Fruit fly (Drosophila melanogaster): Measurements from ENCODE around the gene ase.

The ase gene

DNA sequence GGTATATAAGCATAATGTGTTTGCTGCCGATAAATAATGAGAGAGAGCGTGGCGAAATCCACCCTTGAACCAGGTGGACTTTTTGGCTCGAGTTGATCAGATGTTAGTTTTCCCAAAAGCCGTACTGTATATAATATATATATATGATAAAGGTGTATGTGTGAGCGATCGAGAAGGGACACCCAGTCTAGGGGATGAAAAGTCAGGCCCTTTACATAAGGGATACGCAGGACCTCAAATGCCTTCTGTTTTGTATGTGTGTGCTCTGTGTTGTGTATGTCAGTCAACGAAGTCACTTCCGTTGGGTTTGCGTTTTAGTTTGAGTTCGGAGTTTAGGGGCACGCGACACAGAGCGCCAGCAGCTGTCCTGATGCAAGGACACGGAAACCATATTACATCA, at the start of gene ase:
Gene ase, plus strand, starts transcription at position 301 of the 400 bp plus-strand sequence.
- TF ChIP-seq Myc (optimal IDR thresholded peaks at IDR 0.05): no peak
- no peak for TF ChIP-seq insv (optimal IDR thresholded peaks at IDR 0.05)
- TF ChIP-seq psq (optimal IDR thresholded peaks at IDR 0.05): no peak
- TF ChIP-seq Sin3A (optimal IDR thresholded peaks at IDR 0.05): no peak
- no peak for TF ChIP-seq ttk (optimal IDR thresholded peaks at IDR 0.05)
- TF ChIP-seq h (optimal IDR thresholded peaks at IDR 0.05): no peak

DNA sequence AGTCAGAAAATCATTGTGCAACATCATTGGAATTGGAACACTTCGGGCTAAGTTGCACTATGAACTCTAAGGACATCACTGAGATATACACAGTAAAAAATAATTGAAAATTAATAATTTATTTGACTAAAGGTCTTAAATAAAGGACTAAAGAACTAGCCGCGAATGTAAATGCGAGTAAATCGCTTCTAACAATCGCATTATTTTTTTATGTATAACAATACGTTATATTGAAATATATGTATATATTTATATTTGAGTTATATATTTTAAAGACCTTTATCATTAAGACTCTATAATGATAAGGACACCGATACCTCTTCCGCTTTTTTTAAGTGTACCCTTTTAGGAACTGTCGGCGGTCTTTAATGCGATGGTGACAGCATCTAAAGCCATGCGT, 46.2 kb upstream of the ase start:
- TF ChIP-seq h (optimal IDR thresholded peaks at IDR 0.05) (no peak), Myc (optimal IDR thresholded peaks at IDR 0.05) (no peak), insv (optimal IDR thresholded peaks at IDR 0.05) (no peak), Sin3A (optimal IDR thresholded peaks at IDR 0.05) (no peak), psq (optimal IDR thresholded peaks at IDR 0.05) (no peak), ttk (optimal IDR thresholded peaks at IDR 0.05) (no peak)

DNA sequence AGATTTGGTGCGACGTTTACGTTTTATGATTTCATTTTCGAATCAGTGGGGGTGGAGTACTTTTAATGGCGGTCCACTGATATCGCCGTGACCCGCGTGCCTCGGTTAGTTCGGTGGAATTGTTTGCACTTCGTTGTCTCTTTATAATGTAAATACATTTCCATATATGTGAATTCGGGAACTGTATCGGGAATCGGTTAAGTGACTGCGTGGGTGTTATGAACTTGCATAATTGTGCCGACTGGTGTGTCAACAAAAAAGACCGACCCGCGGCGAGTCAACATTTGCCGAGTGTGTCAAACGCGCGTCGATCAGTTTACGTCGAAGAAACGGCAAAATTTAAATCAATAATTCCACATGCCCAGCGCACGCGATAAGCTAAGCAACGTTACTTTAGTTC, 37.2 kb upstream of the ase start:
- TF ChIP-seq psq (optimal IDR thresholded peaks at IDR 0.05): no peak
- TF ChIP-seq Myc (optimal IDR thresholded peaks at IDR 0.05): no peak
- TF ChIP-seq h (optimal IDR thresholded peaks at IDR 0.05): no peak
- TF ChIP-seq ttk (optimal IDR thresholded peaks at IDR 0.05): no peak

DNA sequence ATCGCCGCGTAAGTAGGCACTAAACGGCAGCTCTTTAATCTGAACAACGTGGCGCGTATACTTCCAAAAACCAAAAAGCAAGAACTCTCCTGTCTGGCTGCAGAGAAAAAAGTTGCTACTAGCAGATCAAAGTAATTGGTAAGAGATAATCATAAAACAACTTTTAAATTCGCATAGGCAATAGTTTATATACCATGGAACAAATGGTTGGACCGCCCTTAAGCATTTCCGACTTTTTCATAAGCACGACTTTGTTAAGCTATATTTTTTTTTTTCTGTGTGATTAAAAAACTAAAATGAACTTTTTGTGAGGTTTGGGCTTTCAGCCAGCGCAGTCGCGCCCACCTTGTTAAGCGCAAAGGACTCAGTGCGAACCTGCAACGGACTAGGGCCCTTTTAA, 35.0 kb upstream of the ase start:
- TF ChIP-seq ttk (optimal IDR thresholded peaks at IDR 0.05) (no peak), Sin3A (optimal IDR thresholded peaks at IDR 0.05) (no peak), Myc (optimal IDR thresholded peaks at IDR 0.05) (no peak), psq (optimal IDR thresholded peaks at IDR 0.05) (no peak)

DNA sequence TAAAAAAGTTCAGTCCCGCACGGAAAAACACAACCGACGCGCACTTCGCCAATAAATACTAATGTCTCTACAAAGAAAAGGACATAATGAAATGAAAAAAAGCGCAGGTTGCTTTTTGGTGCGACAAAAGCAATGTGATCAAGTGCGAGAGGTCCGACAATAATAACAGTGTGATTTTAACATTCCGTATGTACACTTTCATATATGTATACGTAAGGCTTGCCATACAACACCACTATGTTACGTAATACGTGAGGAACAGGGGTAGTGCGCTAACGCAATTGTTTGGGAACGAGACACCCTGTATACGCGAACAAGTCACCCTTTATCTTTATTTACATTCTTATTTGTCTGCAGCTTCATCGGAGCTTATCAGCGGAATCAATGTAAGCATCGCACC, 32.4 kb upstream of the ase start:
- TF ChIP-seq ttk (optimal IDR thresholded peaks at IDR 0.05) (no peak), Sin3A (optimal IDR thresholded peaks at IDR 0.05) (no peak), psq (optimal IDR thresholded peaks at IDR 0.05) (no peak), insv (optimal IDR thresholded peaks at IDR 0.05) (no peak), Myc (optimal IDR thresholded peaks at IDR 0.05) (no peak), h (optimal IDR thresholded peaks at IDR 0.05) (no peak)

DNA sequence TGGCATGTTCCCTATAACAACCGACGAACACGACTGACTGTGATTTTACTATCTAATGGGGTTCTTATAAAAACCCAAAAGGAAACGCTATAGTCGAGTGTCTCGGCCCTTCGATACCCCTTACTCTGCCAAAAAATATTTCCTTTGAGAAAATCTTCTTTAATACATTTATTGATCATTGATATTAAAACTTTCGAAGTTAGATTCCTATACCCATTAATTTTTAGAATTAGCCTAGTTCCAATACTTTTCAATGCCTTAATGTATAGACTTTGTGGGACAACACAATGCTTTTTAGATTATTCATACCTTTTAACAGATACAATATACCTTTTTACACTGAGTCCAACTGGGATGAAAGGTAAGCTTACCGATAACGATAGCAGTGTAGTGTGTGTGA, 23.1 kb upstream of the ase start, which contains the start of gene Pgcl:
Gene Pgcl, minus strand, starts transcription at position 45 of the 400 bp plus-strand sequence.
- TF ChIP-seq insv (optimal IDR thresholded peaks at IDR 0.05): no peak
- TF ChIP-seq psq (optimal IDR thresholded peaks at IDR 0.05): no peak
- no peak for TF ChIP-seq h (optimal IDR thresholded peaks at IDR 0.05)
- TF ChIP-seq ttk (optimal IDR thresholded peaks at IDR 0.05): no peak
- no peak for TF ChIP-seq Myc (optimal IDR thresholded peaks at IDR 0.05)

DNA sequence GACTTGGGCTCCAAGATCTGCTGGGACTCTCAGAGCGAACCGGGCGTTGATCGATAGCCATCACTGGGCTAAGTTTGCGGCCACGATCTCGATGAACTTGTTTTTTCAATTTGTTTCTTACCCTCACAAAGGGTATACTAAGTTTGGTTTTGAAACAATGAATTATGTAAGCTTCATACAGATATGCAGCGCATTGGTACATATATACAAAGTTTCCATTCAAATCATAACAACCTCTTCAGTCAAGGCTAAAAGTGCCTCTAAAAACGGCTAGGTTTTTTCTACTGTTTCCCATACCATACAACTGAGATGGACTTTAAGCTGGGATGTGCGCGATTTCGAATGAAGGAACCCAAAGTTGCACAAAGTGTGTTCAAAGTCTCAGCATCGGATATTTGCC, 19.3 kb upstream of the ase start:
- TF ChIP-seq Sin3A (optimal IDR thresholded peaks at IDR 0.05) (no peak), insv (optimal IDR thresholded peaks at IDR 0.05) (no peak), h (optimal IDR thresholded peaks at IDR 0.05) (no peak), ttk (optimal IDR thresholded peaks at IDR 0.05) (no peak), psq (optimal IDR thresholded peaks at IDR 0.05) (no peak), Myc (optimal IDR thresholded peaks at IDR 0.05) (no peak)

DNA sequence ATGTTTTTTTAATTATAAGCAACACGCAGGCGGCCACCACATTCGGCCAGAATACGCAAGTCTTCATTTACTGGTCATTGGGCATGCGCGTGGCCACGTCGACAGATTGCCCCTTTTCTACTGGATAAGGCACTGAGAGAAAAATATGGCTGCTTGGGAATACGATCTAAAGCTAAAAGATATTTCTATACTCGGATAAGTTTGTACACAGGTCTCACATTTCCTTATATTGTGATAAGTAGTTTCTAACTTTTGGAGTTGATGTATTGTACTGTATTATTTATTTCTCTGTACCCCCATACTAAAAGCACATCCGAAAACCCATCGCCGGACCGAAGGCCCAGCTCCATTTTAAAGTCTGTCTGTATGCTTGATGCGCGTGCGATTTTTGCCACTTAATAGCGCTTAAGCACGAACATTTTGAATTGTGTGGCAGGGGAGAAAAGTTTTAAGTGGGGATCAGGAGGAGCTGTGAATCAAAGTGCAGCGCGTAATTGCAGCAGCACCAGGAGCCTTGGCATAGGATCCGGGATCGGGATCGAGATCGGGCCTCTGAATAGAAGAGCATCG, 16.5 kb upstream of the ase start:
- no peak for TF ChIP-seq Myc (optimal IDR thresholded peaks at IDR 0.05)
- TF ChIP-seq Sin3A (optimal IDR thresholded peaks at IDR 0.05): no peak

DNA sequence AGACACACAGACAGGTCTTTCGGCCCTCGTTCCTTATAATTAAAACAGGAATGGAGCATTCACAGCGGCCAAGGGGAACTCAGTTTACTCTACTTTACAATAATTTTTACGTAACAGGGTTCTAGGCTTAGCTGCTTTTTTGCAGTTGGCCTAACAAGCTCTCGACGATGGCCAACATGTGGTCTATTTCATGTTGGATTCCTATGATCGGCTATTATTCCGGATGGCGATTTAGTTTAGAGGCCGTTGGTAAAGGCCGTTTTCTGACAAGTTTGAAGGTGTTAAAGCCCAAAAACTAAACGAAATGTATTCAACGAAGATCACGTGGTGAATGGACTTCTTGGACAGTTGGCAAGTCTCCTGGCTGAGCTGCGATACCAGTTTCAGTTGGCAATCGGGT, 14.5 kb upstream of the ase start:
- TF ChIP-seq psq (optimal IDR thresholded peaks at IDR 0.05) (no peak), ttk (optimal IDR thresholded peaks at IDR 0.05) (no peak)

DNA sequence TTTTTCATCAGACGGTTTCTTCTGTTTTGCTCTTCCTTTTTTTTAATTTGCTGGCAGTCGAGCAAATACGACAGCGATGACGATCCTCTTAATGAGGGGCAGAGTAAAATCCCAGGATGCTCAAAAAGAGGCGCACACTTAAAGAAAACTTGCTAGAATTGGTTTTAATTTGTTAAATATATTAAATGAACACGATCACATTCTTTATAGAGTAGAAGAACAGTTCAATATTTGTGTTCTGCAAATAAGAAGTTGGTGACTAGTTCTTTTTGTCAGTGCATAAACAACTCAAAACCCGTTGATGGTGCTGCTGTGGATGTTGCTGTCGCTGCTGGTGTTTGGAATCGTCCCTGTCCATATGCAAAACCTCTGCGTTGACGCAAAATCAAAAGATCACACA, 12.3 kb upstream of the ase start:
- TF ChIP-seq h (optimal IDR thresholded peaks at IDR 0.05): no peak
- TF ChIP-seq insv (optimal IDR thresholded peaks at IDR 0.05): no peak
- no peak for TF ChIP-seq ttk (optimal IDR thresholded peaks at IDR 0.05)
- TF ChIP-seq psq (optimal IDR thresholded peaks at IDR 0.05): no peak
- no peak for TF ChIP-seq Myc (optimal IDR thresholded peaks at IDR 0.05)
- TF ChIP-seq Sin3A (optimal IDR thresholded peaks at IDR 0.05): no peak

DNA sequence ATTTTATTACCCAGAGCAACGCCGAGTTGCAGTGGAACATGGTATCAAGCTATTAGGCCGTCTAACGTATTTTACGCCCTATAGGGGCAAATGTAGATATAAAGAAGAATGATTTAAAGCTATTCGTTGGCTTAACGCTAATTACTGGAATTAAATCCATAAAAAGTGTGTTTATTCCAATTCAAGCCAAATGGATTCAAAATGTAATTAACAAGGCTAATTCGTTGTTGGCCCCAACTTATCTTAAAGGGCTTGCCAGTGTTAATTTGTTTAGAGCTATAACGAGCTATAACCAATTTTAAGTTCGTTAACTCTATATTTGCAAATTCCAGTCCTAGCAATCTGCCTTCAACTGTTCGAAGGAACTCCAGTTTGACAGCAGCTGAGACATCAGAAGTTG, 11.6 kb upstream of the ase start:
- TF ChIP-seq psq (optimal IDR thresholded peaks at IDR 0.05) (no peak), h (optimal IDR thresholded peaks at IDR 0.05) (no peak), insv (optimal IDR thresholded peaks at IDR 0.05) (no peak), Myc (optimal IDR thresholded peaks at IDR 0.05) (no peak), Sin3A (optimal IDR thresholded peaks at IDR 0.05) (no peak), ttk (optimal IDR thresholded peaks at IDR 0.05) (no peak)

DNA sequence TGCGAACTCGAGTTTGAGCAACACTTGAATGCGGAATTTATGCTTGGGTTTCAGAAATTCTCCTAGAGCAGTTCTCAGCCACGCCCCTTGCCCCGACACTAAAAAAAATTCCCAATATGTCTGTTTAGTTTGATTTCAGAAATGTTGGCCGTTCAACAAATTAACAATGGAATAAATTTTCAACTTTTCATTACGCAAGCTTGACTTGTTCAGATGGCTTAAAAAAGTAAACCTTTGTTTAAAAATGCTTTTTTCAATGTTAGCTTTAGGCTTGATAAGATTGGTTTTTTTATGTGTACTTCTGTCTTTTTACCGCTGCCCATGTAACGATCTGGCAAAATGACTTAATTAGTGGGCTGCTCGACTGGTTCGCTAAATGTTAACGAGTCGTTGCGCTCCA, 7.8 kb upstream of the ase start:
- TF ChIP-seq ttk (optimal IDR thresholded peaks at IDR 0.05) (no peak), insv (optimal IDR thresholded peaks at IDR 0.05) (no peak), psq (optimal IDR thresholded peaks at IDR 0.05) (no peak), Myc (optimal IDR thresholded peaks at IDR 0.05) (no peak), Sin3A (optimal IDR thresholded peaks at IDR 0.05) (no peak), h (optimal IDR thresholded peaks at IDR 0.05) (no peak)

DNA sequence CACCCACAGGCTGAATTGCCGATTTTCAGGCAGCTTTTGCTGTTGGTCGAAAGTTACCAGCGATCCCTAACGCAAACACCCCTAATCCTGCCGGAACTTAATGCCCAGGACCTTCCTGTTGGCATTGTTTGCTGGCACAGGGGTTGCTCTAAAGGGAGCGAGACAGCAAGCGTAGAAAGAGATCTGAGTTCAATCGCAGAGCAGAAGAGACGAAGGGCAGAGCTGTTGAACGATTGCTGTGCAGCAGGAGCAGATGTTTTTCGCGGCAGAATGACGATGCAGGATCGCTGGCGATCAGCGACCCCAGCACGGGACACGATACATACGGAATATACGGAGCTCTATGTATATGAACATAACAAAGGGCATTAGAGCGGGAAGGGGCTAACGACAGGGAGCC, 3.6 kb upstream of the ase start:
- TF ChIP-seq insv (optimal IDR thresholded peaks at IDR 0.05): no peak
- TF ChIP-seq psq (optimal IDR thresholded peaks at IDR 0.05): no peak
- TF ChIP-seq h (optimal IDR thresholded peaks at IDR 0.05): no peak
- TF ChIP-seq ttk (optimal IDR thresholded peaks at IDR 0.05): no peak
- no peak for TF ChIP-seq Sin3A (optimal IDR thresholded peaks at IDR 0.05)
- no peak for TF ChIP-seq Myc (optimal IDR thresholded peaks at IDR 0.05)

DNA sequence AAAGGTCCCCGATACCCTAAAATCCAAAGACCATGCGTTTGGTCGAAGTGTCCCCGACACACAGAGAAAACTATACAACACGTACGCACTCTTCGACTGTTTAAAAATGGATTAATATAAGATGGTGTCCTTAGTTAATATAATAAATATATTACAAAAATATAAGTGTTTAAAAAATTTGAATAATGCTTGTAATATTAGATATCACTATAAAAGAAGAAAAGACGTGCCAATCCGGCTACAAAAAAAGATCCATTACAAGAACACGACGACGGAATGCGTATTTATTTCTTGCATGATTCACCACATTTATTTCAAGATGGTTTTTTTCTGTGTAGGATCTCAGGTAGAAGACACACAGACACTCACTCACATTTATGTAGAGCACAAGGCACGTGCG, 2.7 kb upstream of the ase start:
- TF ChIP-seq Myc (optimal IDR thresholded peaks at IDR 0.05) (no peak), ttk (optimal IDR thresholded peaks at IDR 0.05) (no peak), h (optimal IDR thresholded peaks at IDR 0.05) (no peak)

Measured in Kc167 (cell line).